Fruit fly (Drosophila melanogaster): ENCODE measurements around the gene Ho.

DNA sequence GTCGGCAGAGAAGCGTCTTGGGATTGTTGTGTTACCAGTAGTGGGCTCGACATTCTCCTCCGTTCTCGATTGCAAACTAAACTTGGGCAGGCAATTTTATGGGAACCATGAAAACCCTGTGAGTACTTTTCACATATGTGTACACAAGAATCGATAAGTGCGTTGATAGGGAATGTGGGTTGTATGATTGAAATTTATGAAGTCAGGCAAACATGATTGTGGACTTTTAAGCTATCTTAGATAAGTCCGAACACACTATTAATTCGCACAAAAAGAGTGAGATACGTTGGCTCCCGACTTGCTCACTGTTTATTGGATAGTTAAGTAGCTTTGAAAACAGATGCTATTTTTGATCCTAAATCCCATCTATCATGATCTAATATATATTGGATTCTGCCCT is 12.2 kb downstream of the Ho start, which contains the start of gene CG18765:
- TF ChIP-seq psq (optimal IDR thresholded peaks at IDR 0.05) (no peak), pan (optimal IDR thresholded peaks at IDR 0.05) (no peak), EcR (GFP tag; optimal IDR thresholded peaks at IDR 0.05) (no peak), usp (GFP tag; optimal IDR thresholded peaks at IDR 0.05) (no peak)

All from whole organism.